Worm (Caenorhabditis elegans): Measurements from ENCODE around the gene B0285.3.

Gene B0285.3

DNA sequence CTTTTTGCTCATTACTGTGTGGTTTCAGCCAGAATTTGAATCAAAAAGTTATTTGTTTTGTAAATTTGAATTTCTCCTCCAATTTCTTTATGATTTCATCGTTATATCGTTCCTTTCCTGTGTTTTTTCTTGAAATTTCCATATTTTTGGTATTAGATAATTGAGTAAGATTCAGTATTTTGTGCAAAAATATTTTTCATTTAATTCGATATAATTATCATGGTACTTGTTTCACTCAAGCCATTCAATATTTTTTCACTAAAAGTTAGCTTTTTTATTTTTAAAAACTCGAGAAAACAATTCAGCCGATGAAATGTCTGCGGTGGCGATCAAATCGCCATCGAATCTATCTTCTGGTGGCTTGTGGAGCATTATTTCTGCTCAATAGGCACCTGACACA is 1.9 kb upstream of the B0285.3 start, which contains the start of gene hse-5:
TSS of gene hse-5 (plus strand) at position 301 of the 400 bp plus-strand sequence.
- no peak for TF ChIP-seq pha-2 (tag; optimal IDR thresholded peaks at IDR 0.05)
- TF ChIP-seq sdc-2 (tag; optimal IDR thresholded peaks at IDR 0.05): no peak
- TF ChIP-seq ceh-22 (tag; optimal IDR thresholded peaks at IDR 0.05): no peak
- no peak for TF ChIP-seq syd-9 (tag; optimal IDR thresholded peaks at IDR 0.05)
- no peak for TF ChIP-seq tbx-2 (tag; optimal IDR thresholded peaks at IDR 0.05)
- TF ChIP-seq dmd-4 (tag; optimal IDR thresholded peaks at IDR 0.05; ENCODE audit: borderline replicate concordance): no peak
- TF ChIP-seq rnt-1 (tag; optimal IDR thresholded peaks at IDR 0.05): no peak
- TF ChIP-seq elt-4 (tag; optimal IDR thresholded peaks at IDR 0.05): no peak
- no peak for TF ChIP-seq ref-2 (tag; optimal IDR thresholded peaks at IDR 0.05)

DNA sequence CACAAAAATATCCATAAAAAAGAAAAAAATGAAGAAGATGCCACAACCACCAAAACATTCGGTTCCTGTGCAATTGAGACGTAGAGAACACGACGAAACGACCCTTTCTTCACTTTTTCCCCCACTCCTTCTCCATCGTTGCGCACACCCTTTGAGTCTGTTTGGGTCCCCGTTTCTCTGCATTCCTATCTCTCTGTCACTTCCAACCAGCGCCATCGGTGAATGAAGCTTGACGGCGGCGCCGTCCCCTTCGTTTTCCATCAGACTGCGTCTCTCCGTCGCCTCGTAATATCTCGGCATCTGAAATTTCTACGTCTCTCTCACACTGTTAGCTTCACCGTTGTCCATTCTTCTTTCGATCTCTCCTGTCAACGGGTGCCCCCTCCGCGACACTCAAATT is 7.5 kb downstream of the B0285.3 start:
- TF ChIP-seq nfya-1 (tag; optimal IDR thresholded peaks at IDR 0.05): peak; percentile 26
- peak; percentile 51 for TF ChIP-seq ceh-31 (tag; optimal IDR thresholded peaks at IDR 0.05)
- peak; percentile 14 for TF ChIP-seq unc-42 (tag; optimal IDR thresholded peaks at IDR 0.05)
- TF ChIP-seq C08G9.2 (tag; optimal IDR thresholded peaks at IDR 0.05): peak; percentile 19
- TF ChIP-seq F13H6.1 (tag; optimal IDR thresholded peaks at IDR 0.05): peak; percentile 10
- no peak for TF ChIP-seq ceh-18 (tag; optimal IDR thresholded peaks at IDR 0.05)
- TF ChIP-seq unc-55 (GFP tag; optimal IDR thresholded peaks at IDR 0.05): peak; percentile 41
- peak; percentile 13 for TF ChIP-seq ceh-14 (tag; optimal IDR thresholded peaks at IDR 0.05)
- no peak for TF ChIP-seq ceh-30 (tag; optimal IDR thresholded peaks at IDR 0.05)

DNA sequence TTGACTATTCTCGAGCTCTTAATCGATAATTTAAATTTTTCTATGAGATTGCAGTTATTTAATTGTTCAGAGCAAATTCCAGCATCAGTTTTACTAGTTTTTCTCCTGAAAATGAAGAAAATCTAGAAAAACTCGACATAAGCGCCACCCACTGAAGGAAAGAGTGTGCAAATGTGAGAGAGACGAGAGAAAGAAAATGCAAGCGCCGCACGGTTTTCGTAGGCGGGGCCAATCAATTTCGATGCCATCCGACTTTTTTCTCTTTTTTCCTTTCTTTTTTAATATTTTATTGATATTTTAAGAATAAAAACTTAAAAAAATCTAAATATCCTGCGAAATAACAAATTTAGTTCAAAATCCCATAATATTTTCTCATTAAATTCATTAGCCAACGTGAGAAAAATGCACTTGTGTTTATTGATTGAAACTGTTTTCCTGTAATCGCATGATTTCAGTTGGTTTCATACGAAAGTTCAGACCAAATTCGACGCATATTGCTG is 10.5 kb downstream of the B0285.3 start, which contains the start of gene cdk-12:
TSS of gene cdk-12 (plus strand) at position 450 of the 500 bp plus-strand sequence.
- peak; percentile 26 for TF ChIP-seq tbx-2 (tag; optimal IDR thresholded peaks at IDR 0.05)
- TF ChIP-seq npax-4 (tag; optimal IDR thresholded peaks at IDR 0.05): no peak
- no peak for TF ChIP-seq ceh-18 (tag; optimal IDR thresholded peaks at IDR 0.05)
- peak; percentile 33 for TF ChIP-seq nfya-1 (tag; optimal IDR thresholded peaks at IDR 0.05)

DNA sequence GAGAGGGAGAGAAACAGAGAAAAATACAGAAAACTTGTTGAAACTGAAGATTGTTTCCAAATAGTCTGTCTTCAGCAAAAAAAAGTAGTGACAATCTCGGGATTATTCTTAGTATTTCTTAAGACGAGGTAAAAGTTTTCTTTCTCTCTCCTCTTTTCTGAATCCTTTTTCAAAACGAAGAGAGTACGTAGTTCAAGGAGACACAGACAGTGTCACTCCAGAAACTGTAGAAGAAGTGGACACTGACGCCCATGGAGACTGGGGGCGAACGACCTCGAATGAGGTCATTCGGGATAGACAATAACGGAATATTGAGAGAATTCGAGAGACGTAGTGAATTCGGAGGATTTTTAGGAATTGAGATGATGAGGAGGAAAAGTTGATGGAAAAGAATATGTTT is 12.2 kb downstream of the B0285.3 start, which contains the start of gene gly-6:
TSS of gene gly-6 (minus strand) at position 245 of the 400 bp plus-strand sequence.
- TF ChIP-seq pros-1 (tag; optimal IDR thresholded peaks at IDR 0.05) (no peak), hlh-15 (tag; optimal IDR thresholded peaks at IDR 0.05) (no peak), madf-2 (tag; optimal IDR thresholded peaks at IDR 0.05) (no peak), ceh-45 (GFP tag; IDR thresholded peaks at IDR 0.05) (no peak), ets-4 (tag; optimal IDR thresholded peaks at IDR 0.05) (no peak), tbx-7 (tag; optimal IDR thresholded peaks at IDR 0.05) (no peak), che-1 (tag; optimal IDR thresholded peaks at IDR 0.05) (no peak), ceh-24 (tag; optimal IDR thresholded peaks at IDR 0.05) (no peak), fax-1 (tag; optimal IDR thresholded peaks at IDR 0.05) (no peak), npax-4 (tag; optimal IDR thresholded peaks at IDR 0.05) (no peak)

DNA sequence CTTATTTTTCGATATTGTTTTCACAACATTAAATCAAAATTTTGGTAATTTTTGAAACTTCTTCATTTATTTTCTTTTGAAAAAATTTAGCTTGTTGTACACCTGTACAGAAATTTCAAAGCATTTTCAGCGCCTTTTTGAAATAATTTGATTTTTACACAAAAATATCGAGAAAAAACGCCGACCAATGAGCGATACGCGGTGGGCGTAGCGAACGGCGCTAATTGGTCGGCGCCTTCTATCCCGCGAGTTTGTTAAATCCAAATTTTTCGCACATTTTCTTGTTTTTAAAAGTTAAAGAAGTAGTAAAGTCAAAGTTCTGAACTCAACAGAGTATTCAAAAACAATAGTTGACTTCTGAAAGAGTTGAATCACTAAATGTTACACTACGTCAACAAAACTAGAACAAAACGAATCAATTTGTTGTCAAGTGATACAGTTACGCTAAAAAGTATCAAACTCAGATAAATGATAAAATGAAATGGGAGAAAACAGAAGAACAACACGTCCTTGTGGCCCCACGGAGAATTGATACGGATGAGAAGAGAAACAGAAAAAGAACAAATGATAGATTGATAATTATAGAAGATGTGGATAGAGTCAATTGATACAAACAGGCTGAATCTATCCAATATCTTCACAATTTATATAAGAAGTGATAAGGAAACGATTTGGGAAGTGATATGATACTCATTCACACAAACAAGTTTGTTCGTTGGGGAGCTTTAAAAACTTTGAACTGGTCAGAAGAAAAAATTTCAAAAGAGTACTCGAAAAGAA is 14.7 kb downstream of the B0285.3 start:
- TF ChIP-seq K09A11.1 (tag; optimal IDR thresholded peaks at IDR 0.05; ENCODE audit: insufficient read depth) (no peak), nfya-1 (tag; optimal IDR thresholded peaks at IDR 0.05) (peak; percentile 83), dve-1 (tag; optimal IDR thresholded peaks at IDR 0.05) (no peak)

DNA sequence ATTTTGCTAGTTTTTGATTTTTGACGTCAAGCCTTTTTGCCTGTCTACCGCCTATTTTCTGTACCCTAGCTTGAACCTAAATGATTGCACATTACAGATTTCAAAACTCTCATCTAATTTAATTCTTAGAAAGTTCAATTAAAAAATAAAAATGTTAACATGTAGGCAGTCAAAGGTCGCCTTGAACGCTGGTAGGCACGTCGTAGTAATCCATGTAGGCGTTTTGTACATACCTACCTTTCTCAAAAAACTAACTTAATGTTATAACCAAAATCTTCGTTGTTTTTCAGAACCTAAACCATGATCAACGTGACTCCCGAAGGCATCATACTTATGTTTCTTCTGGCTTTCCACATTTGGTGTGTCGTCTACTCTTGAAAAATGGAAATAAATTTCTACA is 19.3 kb downstream of the B0285.3 start, which contains the start of gene H38K22.9:
TSS of gene H38K22.9 (plus strand) at position 301 of the 400 bp plus-strand sequence.
- TF ChIP-seq pros-1 (tag; optimal IDR thresholded peaks at IDR 0.05) (no peak), nfya-1 (tag; optimal IDR thresholded peaks at IDR 0.05) (no peak), hlh-30 (tag; optimal IDR thresholded peaks at IDR 0.05; ENCODE audit: insufficient read depth) (no peak), hlh-8 (tag; optimal IDR thresholded peaks at IDR 0.05) (no peak), pqm-1 (tag; optimal IDR thresholded peaks at IDR 0.05) (no peak), ceh-45 (GFP tag; IDR thresholded peaks at IDR 0.05) (no peak), hlh-13 (GFP tag; optimal IDR thresholded peaks at IDR 0.05) (no peak), odd-2 (tag; optimal IDR thresholded peaks at IDR 0.05) (no peak), F13H6.1 (tag; optimal IDR thresholded peaks at IDR 0.05) (no peak), T23F11.4 (GFP tag; optimal IDR thresholded peaks at IDR 0.05) (no peak), lim-6 (tag; optimal IDR thresholded peaks at IDR 0.05) (no peak)
